Fruit fly (Drosophila melanogaster) whole organism, embryonic: ENCODE data around the gene RpL37A.

Experiments
- CG10209 ChIP-seq: fragments of 200-800 bp; sonication (Bioruptor generic); optimal IDR thresholded peaks from 3 replicates; lab custom pipeline; 2017; ENCODE audit warnings: missing biosample characterization, mild to moderate bottlenecking, missing genetic modification characterization, missing genetic modification reagents
- CG10321 ChIP-seq: fragments of 200-800 bp; sonication (Bioruptor generic); IDR thresholded peaks from 2 replicates; pipeline ENCODE4 v1.3.6; 2022; ENCODE audit warnings: missing biosample characterization, missing genetic modification characterization
- CG10565 ChIP-seq: fragments of 200-800 bp; sonication (Bioruptor generic); optimal IDR thresholded peaks from 3 replicates; lab custom pipeline; 2016; ENCODE audit warnings: missing biosample characterization, mild to moderate bottlenecking, missing genetic modification characterization
- CG12942 ChIP-seq: fragments of 200-800 bp; sonication (Bioruptor generic); optimal IDR thresholded peaks from 3 replicates; lab custom pipeline; 2016; ENCODE audit warnings: missing biosample characterization, missing genetic modification characterization
- CG13894 ChIP-seq: fragments of 200-800 bp; sonication (Bioruptor generic); optimal IDR thresholded peaks from 3 replicates; lab custom pipeline; 2018; ENCODE audit warnings: missing biosample characterization, mild to moderate bottlenecking, missing genetic modification characterization, moderate library complexity
- CG1529 ChIP-seq: fragments of 200-800 bp; sonication (Bioruptor generic); optimal IDR thresholded peaks from 3 replicates; lab custom pipeline; 2018; ENCODE audit warnings: missing biosample characterization, missing genetic modification characterization
- CG15479 ChIP-seq: fragments of 200-800 bp; sonication (Bioruptor generic); optimal IDR thresholded peaks from 3 replicates; lab custom pipeline; 2019; ENCODE audit warnings: missing biosample characterization, mild to moderate bottlenecking, missing genetic modification characterization, moderate library complexity
- CG17186 ChIP-seq: fragments of 200-800 bp; sonication (Bioruptor generic); optimal IDR thresholded peaks from 3 replicates; lab custom pipeline; 2017; ENCODE audit warnings: missing biosample characterization, missing genetic modification reagents, missing genetic modification characterization
- CG17612 ChIP-seq: fragments of 200-800 bp; sonication (Bioruptor generic); IDR thresholded peaks from 2 replicates; pipeline ENCODE4 v1.3.6; 2022; ENCODE audit warnings: missing biosample characterization, missing genetic modification characterization
- CG18764 ChIP-seq: fragments of 200-800 bp; sonication (Bioruptor generic); optimal IDR thresholded peaks from 3 replicates; lab custom pipeline; 2016; ENCODE audit warnings: missing biosample characterization, missing genetic modification characterization
- CG30431 ChIP-seq: fragments of 200-800 bp; sonication (Bioruptor generic); optimal IDR thresholded peaks from 2 replicates; lab custom pipeline; 2017; ENCODE audit warnings: missing biosample characterization, missing genetic modification characterization
- CG31441 ChIP-seq: fragments of 200-800 bp; sonication (Bioruptor generic); IDR thresholded peaks from 2 replicates; pipeline ENCODE4 v1.3.6; 2022; ENCODE audit warnings: missing biosample characterization, missing genetic modification characterization
- CG3163 ChIP-seq: fragments of 200-800 bp; sonication (Bioruptor generic); optimal IDR thresholded peaks from 3 replicates; lab custom pipeline; 2016; ENCODE audit warnings: missing biosample characterization, missing genetic modification characterization
- CG34224 ChIP-seq: fragments of 200-800 bp; sonication (Bioruptor generic); IDR thresholded peaks from 3 replicates; pipeline ENCODE4 v1.3.6; 2022; ENCODE audit warnings: missing biosample characterization, missing genetic modification characterization; ENCODE audit not compliant: partially characterized antibody
- CG34376 ChIP-seq: fragments of 200-800 bp; sonication (Bioruptor generic); optimal IDR thresholded peaks from 2 replicates; lab custom pipeline; 2018; ENCODE audit warnings: missing biosample characterization, mild to moderate bottlenecking, missing genetic modification characterization
- CG43689 ChIP-seq: fragments of 200-800 bp; sonication (Bioruptor generic); IDR thresholded peaks from 2 replicates; pipeline ENCODE4 v1.3.6; 2022; ENCODE audit warnings: missing biosample characterization, missing genetic modification characterization
- CG6654 ChIP-seq: fragments of 200-800 bp; sonication (Bioruptor generic); optimal IDR thresholded peaks from 2 replicates; lab custom pipeline; 2017; ENCODE audit warnings: missing biosample characterization, mild to moderate bottlenecking, missing genetic modification characterization
- CG6689 ChIP-seq: fragments of 200-800 bp; sonication (Bioruptor generic); IDR thresholded peaks from 2 replicates; pipeline ENCODE4 v1.3.6; 2022; ENCODE audit warnings: missing biosample characterization, missing genetic modification characterization
- CG7271 ChIP-seq: fragments of 200-800 bp; sonication (Bioruptor generic); optimal IDR thresholded peaks from 2 replicates; lab custom pipeline; 2018; ENCODE audit warnings: missing biosample characterization, mild to moderate bottlenecking, missing genetic modification characterization, moderate library complexity
- CG7745 ChIP-seq: fragments of 200-800 bp; sonication (Bioruptor generic); optimal IDR thresholded peaks from 2 replicates; lab custom pipeline; 2018; ENCODE audit warnings: missing biosample characterization, mild to moderate bottlenecking, missing genetic modification characterization, moderate library complexity
- CG8765 ChIP-seq: fragments of 200-800 bp; sonication (Bioruptor generic); IDR thresholded peaks from 2 replicates; pipeline ENCODE4 v1.3.6; 2022; ENCODE audit warnings: missing biosample characterization, missing genetic modification characterization
- CG9609 ChIP-seq: fragments of 200-800 bp; sonication (Bioruptor generic); optimal IDR thresholded peaks from 3 replicates; lab custom pipeline; 2016; ENCODE audit warnings: missing biosample characterization, missing genetic modification characterization
- CG9727 ChIP-seq: fragments of 200-800 bp; sonication (Bioruptor generic); optimal IDR thresholded peaks from 3 replicates; lab custom pipeline; 2017; ENCODE audit warnings: missing biosample characterization, mild to moderate bottlenecking, missing genetic modification characterization
- CG9817 ChIP-seq: fragments of 200-800 bp; sonication (Bioruptor generic); optimal IDR thresholded peaks from 2 replicates; lab custom pipeline; 2018; ENCODE audit warnings: missing biosample characterization, mild to moderate bottlenecking, missing genetic modification characterization, moderate library complexity
- CG9932 ChIP-seq: fragments of 200-800 bp; sonication (Bioruptor generic); IDR thresholded peaks from 2 replicates; pipeline ENCODE4 v1.3.6; 2022; ENCODE audit warnings: missing biosample characterization, missing genetic modification characterization
- CHES-1-like ChIP-seq: fragments of 200-800 bp; sonication (Bioruptor generic); optimal IDR thresholded peaks from 2 replicates; lab custom pipeline; 2016; ENCODE audit warnings: missing biosample characterization, missing genetic modification characterization
- D19B ChIP-seq: fragments of 200-800 bp; sonication (Bioruptor generic); optimal IDR thresholded peaks from 2 replicates; lab custom pipeline; 2017; ENCODE audit warnings: missing biosample characterization, mild to moderate bottlenecking, missing genetic modification characterization
- Doc3 ChIP-seq: fragments of 200-800 bp; sonication (Bioruptor generic); IDR thresholded peaks from 3 replicates; pipeline ENCODE4 v1.3.6; 2022; ENCODE audit warnings: missing biosample characterization, missing genetic modification characterization; ENCODE audit not compliant: partially characterized antibody
- Dp ChIP-seq: fragments of 200-800 bp; sonication (Bioruptor generic); optimal IDR thresholded peaks from 2 replicates; lab custom pipeline; 2018; ENCODE audit warnings: missing biosample characterization, mild to moderate bottlenecking, missing genetic modification characterization, moderate library complexity
- Gsc ChIP-seq: fragments of 200-800 bp; sonication (Bioruptor generic); IDR thresholded peaks from 2 replicates; pipeline ENCODE4 v1.3.6; 2022; ENCODE audit warnings: missing biosample characterization, missing genetic modification characterization
- Hmx ChIP-seq: fragments of 200-800 bp; sonication (Bioruptor generic); optimal IDR thresholded peaks from 2 replicates; lab custom pipeline; 2016; ENCODE audit warnings: missing biosample characterization, missing genetic modification characterization
- Hr39 ChIP-seq: fragments of >200 bp; optimal IDR thresholded peaks from 2 replicates; lab custom pipeline; 2017
- Lhr ChIP-seq: fragments of 200-800 bp; sonication (Bioruptor generic); optimal IDR thresholded peaks from 3 replicates; lab custom pipeline; 2017; ENCODE audit warnings: mild to moderate bottlenecking, missing biosample characterization, missing genetic modification reagents, missing genetic modification characterization
- MBD-R2 ChIP-seq: fragments of 200-800 bp; sonication (Bioruptor generic); IDR thresholded peaks from 2 replicates; pipeline ENCODE4 v1.3.6; 2022; ENCODE audit warnings: missing biosample characterization, missing genetic modification characterization
- Neu2 ChIP-seq: fragments of 200-800 bp; sonication (Bioruptor generic); optimal IDR thresholded peaks from 3 replicates; lab custom pipeline; 2016; ENCODE audit warnings: missing biosample characterization, missing genetic modification characterization, borderline replicate concordance
- Oli ChIP-seq: fragments of 200-800 bp; sonication (Bioruptor generic); optimal IDR thresholded peaks from 2 replicates; lab custom pipeline; 2018; ENCODE audit warnings: missing biosample characterization, mild to moderate bottlenecking, missing genetic modification characterization, moderate library complexity
- Sin3A ChIP-seq: fragments of >200 bp; optimal IDR thresholded peaks from 2 replicates; lab custom pipeline; 2018
- ap ChIP-seq: fragments of 200-800 bp; sonication (Bioruptor generic); IDR thresholded peaks from 2 replicates; pipeline ENCODE4 v1.3.6; 2022; ENCODE audit warnings: missing biosample characterization, missing genetic modification characterization
- ase ChIP-seq: fragments of 200-800 bp; sonication (Bioruptor generic); IDR thresholded peaks from 3 replicates; pipeline ENCODE4 v1.3.6; 2022; ENCODE audit warnings: missing biosample characterization, missing genetic modification characterization
- ato ChIP-seq: fragments of 200-800 bp; sonication (Bioruptor generic); IDR thresholded peaks from 2 replicates; pipeline ENCODE4 v1.3.6; 2022; ENCODE audit warnings: missing biosample characterization, missing genetic modification characterization; ENCODE audit not compliant: partially characterized antibody
- fru ChIP-seq: fragments of >200 bp; optimal IDR thresholded peaks from 2 replicates; lab custom pipeline; 2017
- kay ChIP-seq: fragments of 200-800 bp; sonication (Bioruptor generic); optimal IDR thresholded peaks from 2 replicates; lab custom pipeline; 2016; ENCODE audit warnings: missing biosample characterization, missing genetic modification characterization
- luna ChIP-seq: fragments of 200-800 bp; sonication (Bioruptor generic); optimal IDR thresholded peaks from 2 replicates; lab custom pipeline; 2016; ENCODE audit warnings: missing biosample characterization, missing genetic modification characterization
- nom ChIP-seq: fragments of 200-800 bp; sonication (Bioruptor generic); optimal IDR thresholded peaks from 2 replicates; lab custom pipeline; 2017; ENCODE audit warnings: missing biosample characterization, missing genetic modification characterization, mild to moderate bottlenecking, moderate library complexity, missing genetic modification reagents
- rib ChIP-seq: fragments of 200-800 bp; sonication (Bioruptor generic); IDR thresholded peaks from 2 replicates; pipeline ENCODE4 v1.3.6; 2022; ENCODE audit warnings: missing biosample characterization, missing genetic modification characterization
- sim ChIP-seq: fragments of 200-800 bp; sonication (Bioruptor generic); IDR thresholded peaks from 2 replicates; pipeline ENCODE4 v1.3.6; 2022; ENCODE audit warnings: missing biosample characterization, missing genetic modification characterization
- stwl ChIP-seq: fragments of 200-800 bp; sonication (Bioruptor generic); optimal IDR thresholded peaks from 3 replicates; lab custom pipeline; 2018; ENCODE audit warnings: missing biosample characterization, mild to moderate bottlenecking, missing genetic modification characterization, moderate library complexity
- toy ChIP-seq: fragments of 200-800 bp; sonication (Bioruptor generic); IDR thresholded peaks from 2 replicates; pipeline ENCODE4 v1.3.6; 2022; ENCODE audit warnings: missing biosample characterization, missing genetic modification characterization
- trh ChIP-seq: fragments of 200-800 bp; sonication (Bioruptor generic); optimal IDR thresholded peaks from 2 replicates; lab custom pipeline; 2016; ENCODE audit warnings: missing biosample characterization, missing genetic modification characterization
- unpg ChIP-seq: fragments of 200-800 bp; sonication (Bioruptor generic); optimal IDR thresholded peaks from 3 replicates; lab custom pipeline; 2018; ENCODE audit warnings: missing biosample characterization, mild to moderate bottlenecking, missing genetic modification characterization, moderate library complexity
- wek ChIP-seq: fragments of 200-800 bp; sonication (Bioruptor generic); optimal IDR thresholded peaks from 3 replicates; lab custom pipeline; 2018; ENCODE audit warnings: missing biosample characterization, mild to moderate bottlenecking, missing genetic modification characterization, moderate library complexity

Gene RpL37A

dm6 chr2L:5052367-5052914 is 18.3 kb upstream of the RpL37A start, which contains the start of gene senju (continued):
- no peak for TF ChIP-seq CG7745
- peak; percentile 95 for TF ChIP-seq rib (GFP tag; lab: Robert Waterston, UW)
- TF ChIP-seq CG17186 (GFP tag; lab: Kevin White, UChicago) = peak; percentile 83
- peak; percentile 62; the same call in 1 of the 2 replicates for TF ChIP-seq sim
- TF ChIP-seq Sin3A (lab: Kevin White, UChicago) = peak; percentile 77
- TF ChIP-seq CG31441 (GFP tag; lab: Robert Waterston, UW) = peak; percentile 81
- peak; percentile 51 for TF ChIP-seq CG9817 (tag; lab: Kevin White, UChicago)
- no peak for TF ChIP-seq CG17612
- peak; percentile 63 for TF ChIP-seq Lhr (GFP tag; lab: Kevin White, UChicago)
- TF ChIP-seq CG13894 (tag; lab: Kevin White, UChicago) = peak; percentile 82
- peak; percentile 76 for TF ChIP-seq ase (GFP tag; lab: Robert Waterston, UW)
- TF ChIP-seq nom (GFP tag; lab: Kevin White, UChicago) = peak; percentile 74
- TF ChIP-seq CG18764 = peak; percentile 74
- TF ChIP-seq stwl (tag; lab: Kevin White, UChicago) = peak; percentile 79
- TF ChIP-seq kay (GFP tag; lab: Kevin White, UChicago) = peak; percentile 70
- TF ChIP-seq CG6689 (GFP tag; lab: Robert Waterston, UW) = peak; percentile 73
- peak; percentile 84 for TF ChIP-seq CG12942 (GFP tag; lab: Kevin White, UChicago)
- TF ChIP-seq trh = peak; percentile 21
- TF ChIP-seq CG8765 (GFP tag; lab: Robert Waterston, UW) = peak; percentile 50
- TF ChIP-seq fru (lab: Kevin White, UChicago) = no peak
- peak; percentile 96 for TF ChIP-seq CHES-1-like
- TF ChIP-seq CG6654 (GFP tag; lab: Kevin White, UChicago) = peak; percentile 60
- peak; percentile 62 for TF ChIP-seq Hr39 (lab: Kevin White, UChicago)
- peak; percentile 75; the same call in 1 of the 2 replicates for TF ChIP-seq ap (GFP tag; lab: Robert Waterston, UW)
- 0 out of 2 replicates have a peak, but pooled peaks have one; percentile 32 for TF ChIP-seq CG10321
- TF ChIP-seq MBD-R2 (GFP tag; lab: Robert Waterston, UW) = peak; percentile 98
- TF ChIP-seq CG7271 (tag; lab: Kevin White, UChicago) = no peak
- peak; percentile 71 for TF ChIP-seq D19B
- peak; percentile 94 for TF ChIP-seq CG15479
- no peak for TF ChIP-seq Doc3 (GFP tag; lab: Robert Waterston, UW)
- peak; percentile 72 for TF ChIP-seq CG30431 (GFP tag; lab: Kevin White, UChicago)
- no peak for TF ChIP-seq Neu2
- TF ChIP-seq CG34376 (GFP tag; lab: Kevin White, UChicago) = peak; percentile 95
- TF ChIP-seq toy (GFP tag; lab: Robert Waterston, UW) = peak; percentile 35; the same call in 1 of the 2 replicates
- TF ChIP-seq CG10209 = peak; percentile 77
- TF ChIP-seq Gsc = no peak
- TF ChIP-seq luna (GFP tag; lab: Kevin White, UChicago) = peak; percentile 46
- TF ChIP-seq CG9932 (GFP tag; lab: Robert Waterston, UW) = peak; percentile 83
- peak; percentile 63; the same call in 2 of the 3 replicates for TF ChIP-seq CG34224 (GFP tag; lab: Robert Waterston, UW)
- peak; percentile 72 for TF ChIP-seq CG1529
- peak; percentile 46 for TF ChIP-seq Dp
- TF ChIP-seq Oli (tag; lab: Kevin White, UChicago) = peak; percentile 78
- TF ChIP-seq wek = peak; percentile 57
- peak; percentile 89 for TF ChIP-seq CG9727 (GFP tag; lab: Kevin White, UChicago)
- TF ChIP-seq ato (GFP tag; lab: Robert Waterston, UW) = peak; percentile 66
- peak; percentile 87 for TF ChIP-seq CG9609 (GFP tag; lab: Kevin White, UChicago)
- peak; percentile 53 for TF ChIP-seq Hmx (GFP tag; lab: Kevin White, UChicago)
- peak; percentile 76 for TF ChIP-seq CG43689 (GFP tag; lab: Robert Waterston, UW)
- no peak for TF ChIP-seq CG10565
- TF ChIP-seq unpg = peak; percentile 80
- peak; percentile 73 for TF ChIP-seq CG3163 (GFP tag; lab: Kevin White, UChicago)
